Fruit fly (Drosophila melanogaster) whole organism, prepupa: Measurements from ENCODE around the gene Or7a.

Experiments used
- Blimp-1 ChIP-seq: fragments of 200-800 bp; sonication (Bioruptor generic); optimal IDR thresholded peaks from 3 replicates; lab custom pipeline; 2017; ENCODE audit warnings: missing biosample characterization, missing genetic modification characterization, mild to moderate bottlenecking, moderate library complexity, missing genetic modification reagents
- CG32006 ChIP-seq: fragments of 200-800 bp; sonication (Bioruptor generic); optimal IDR thresholded peaks from 3 replicates; lab custom pipeline; 2017; ENCODE audit warnings: missing biosample characterization, mild to moderate bottlenecking, missing genetic modification characterization
- CG3919 ChIP-seq: fragments of 200-800 bp; sonication (Bioruptor generic); optimal IDR thresholded peaks from 3 replicates; lab custom pipeline; 2016; ENCODE audit warnings: missing biosample characterization, missing genetic modification characterization
- CG9139 ChIP-seq: fragments of 200-800 bp; sonication (Bioruptor generic); optimal IDR thresholded peaks from 3 replicates; lab custom pipeline; 2017; ENCODE audit warnings: missing biosample characterization, mild to moderate bottlenecking, missing genetic modification characterization
- Eip78C ChIP-seq: fragments of 200-800 bp; sonication (Bioruptor generic); peaks from one replicate; lab custom pipeline; 2016; ENCODE audit warnings: missing biosample characterization, missing genetic modification characterization
- Ets96B ChIP-seq: fragments of 200-800 bp; optimal IDR thresholded peaks from 2 replicates; lab custom pipeline; 2019; ENCODE audit warnings: missing biosample characterization, mild to moderate bottlenecking, missing genetic modification characterization, moderate library complexity
- OdsH ChIP-seq: fragments of 200-800 bp; sonication (Bioruptor generic); optimal IDR thresholded peaks from 3 replicates; lab custom pipeline; 2016; ENCODE audit warnings: missing biosample characterization, missing genetic modification characterization
- Smox ChIP-seq: fragments of 200-800 bp; sonication (Bioruptor generic); optimal IDR thresholded peaks from 3 replicates; lab custom pipeline; 2016; ENCODE audit warnings: missing biosample characterization, missing genetic modification characterization
- Sox102F ChIP-seq: fragments of 200-800 bp; sonication (Bioruptor generic); optimal IDR thresholded peaks from 2 replicates; lab custom pipeline; 2016; ENCODE audit warnings: missing biosample characterization, mild to moderate bottlenecking, missing genetic modification characterization

dm6 chrX:8198935-8199580, 33.5 kb upstream of the Or7a start:
- no peak for TF ChIP-seq Eip78C (GFP tag; lab: Kevin White, UChicago)
- no peak for TF ChIP-seq Sox102F (GFP tag; lab: Kevin White, UChicago)
- no peak for TF ChIP-seq Smox (GFP tag; lab: Kevin White, UChicago)
- no peak for TF ChIP-seq CG9139
- TF ChIP-seq OdsH (GFP tag; lab: Kevin White, UChicago), result no peak
- no peak for TF ChIP-seq Blimp-1
- no peak for TF ChIP-seq Ets96B (tag; lab: Kevin White, UChicago)
- TF ChIP-seq CG3919, result no peak
- no peak for TF ChIP-seq CG32006 (GFP tag; lab: Kevin White, UChicago)
